Worm (Caenorhabditis elegans) whole organism, early embryonic: ENCODE measurements around the gene fipr-14.

ENCODE experiments used
- B0310.2 ChIP-seq: sonication (generic microtip); optimal IDR thresholded peaks from 2 replicates; lab custom pipeline; 2016; ENCODE audit warnings: mild to moderate bottlenecking, missing genetic modification characterization, missing compliant biosample characterization
- F13C5.2 ChIP-seq: sonication (generic microtip); optimal IDR thresholded peaks from 2 replicates; lab custom pipeline; 2017; ENCODE audit warnings: mild to moderate bottlenecking, missing genetic modification characterization, inconsistent platforms, missing compliant biosample characterization
- aly-1 ChIP-seq: sonication (generic microtip); optimal IDR thresholded peaks from 2 replicates; lab custom pipeline; 2016; ENCODE audit warnings: missing genetic modification characterization, missing compliant biosample characterization
- ama-1 ChIP-seq: fragments of 150-350 bp; optimal IDR thresholded peaks from 2 replicates; lab custom pipeline; 2014
- ceh-13 ChIP-seq: fragments of 200-800 bp; sonication (Bioruptor generic); optimal IDR thresholded peaks from 2 replicates; lab custom pipeline; 2018; ENCODE audit warnings: mild to moderate bottlenecking, missing genetic modification characterization, missing compliant biosample characterization
- ceh-36 ChIP-seq: sonication (generic microtip); optimal IDR thresholded peaks from 2 replicates; lab custom pipeline; 2016; ENCODE audit warnings: missing genetic modification characterization, inconsistent platforms, missing compliant biosample characterization
- ets-7 ChIP-seq: sonication (generic microtip); optimal IDR thresholded peaks from 2 replicates; lab custom pipeline; 2016; ENCODE audit warnings: missing genotype, missing genetic modification characterization, missing compliant biosample characterization
- flt-1 ChIP-seq: fragments of 200-800 bp; sonication (Bioruptor generic); IDR thresholded peaks from 2 replicates; pipeline ENCODE4 v1.3.6; 2022; ENCODE audit warnings: missing genetic modification characterization, missing compliant biosample characterization
- hmbx-1 ChIP-seq: sonication (generic microtip); optimal IDR thresholded peaks from 2 replicates; lab custom pipeline; 2016; ENCODE audit warnings: mild to moderate bottlenecking, missing genetic modification characterization, missing compliant biosample characterization
- hmg-4 ChIP-seq: fragments of 200-800 bp; sonication (Bioruptor generic); optimal IDR thresholded peaks from 2 replicates; lab custom pipeline; 2018; ENCODE audit warnings: mild to moderate bottlenecking, missing genetic modification characterization, missing compliant biosample characterization
- hnd-1 ChIP-seq: sonication (generic microtip); optimal IDR thresholded peaks from 2 replicates; lab custom pipeline; 2016; ENCODE audit warnings: missing genetic modification characterization, missing compliant biosample characterization
- pes-1 ChIP-seq: fragments of 200-800 bp; sonication (Bioruptor generic); IDR thresholded peaks from 2 replicates; pipeline ENCODE4 v1.3.6; 2022; ENCODE audit warnings: missing genetic modification reagents, missing genetic modification characterization, missing compliant biosample characterization
- scrt-1 ChIP-seq: fragments of 200-800 bp; sonication (Bioruptor generic); IDR thresholded peaks from 2 replicates; pipeline ENCODE4 v1.3.6; 2022; ENCODE audit warnings: missing genetic modification characterization, missing compliant biosample characterization
- sea-1 ChIP-seq: fragments of 200-800 bp; sonication (Bioruptor generic); conservative IDR thresholded peaks from 2 replicates; pipeline ENCODE4 v1.3.6; 2022; ENCODE audit warnings: missing genetic modification characterization, missing compliant biosample characterization
- tbx-11 ChIP-seq: fragments of 200-800 bp; sonication (Bioruptor generic); IDR thresholded peaks from 2 replicates; pipeline ENCODE4 v1.3.6; 2022; ENCODE audit warnings: missing genetic modification characterization, missing compliant biosample characterization
- tbx-37 ChIP-seq: fragments of 200-800 bp; sonication (Bioruptor generic); conservative IDR thresholded peaks from 2 replicates; pipeline ENCODE4 v1.3.6; 2022; ENCODE audit warnings: missing genetic modification reagents, missing genetic modification characterization, missing compliant biosample characterization
- tra-4 ChIP-seq: sonication (generic microtip); optimal IDR thresholded peaks from 2 replicates; lab custom pipeline; 2017; ENCODE audit warnings: missing genetic modification characterization, missing compliant biosample characterization

fipr-14 gene

DNA sequence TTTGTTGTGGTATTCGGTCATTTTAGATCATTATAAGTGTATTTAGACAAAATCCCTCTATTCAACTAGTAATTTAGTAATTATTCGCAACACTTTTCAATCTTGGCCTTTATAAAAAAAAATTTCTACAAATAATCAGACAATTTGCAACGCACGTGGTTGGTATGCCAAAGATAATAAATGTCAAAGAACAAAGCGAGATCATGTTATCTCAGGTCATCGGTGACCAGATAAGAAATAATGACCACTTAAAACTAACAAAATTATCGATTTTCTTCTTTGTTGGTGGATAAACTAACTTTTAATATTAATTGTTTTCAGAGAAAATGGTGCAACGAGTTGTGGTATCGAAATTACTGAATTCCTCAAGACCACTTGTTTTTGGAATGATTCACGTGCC lies 4.3 kb downstream of the fipr-14 start, which contains the start of gene F13E9.13:
Gene F13E9.13, plus strand, starts transcription at position 317 of the 400 bp plus-strand sequence.
- TF ChIP-seq ama-1 (lab: Kevin White, UChicago) (no peak), tbx-37 (GFP tag; lab: Robert Waterston, UW) (no peak), pes-1 (GFP tag; lab: Robert Waterston, UW) (no peak), hmbx-1 (tag; lab: Kevin White, UChicago) (no peak), ceh-36 (no peak)

DNA sequence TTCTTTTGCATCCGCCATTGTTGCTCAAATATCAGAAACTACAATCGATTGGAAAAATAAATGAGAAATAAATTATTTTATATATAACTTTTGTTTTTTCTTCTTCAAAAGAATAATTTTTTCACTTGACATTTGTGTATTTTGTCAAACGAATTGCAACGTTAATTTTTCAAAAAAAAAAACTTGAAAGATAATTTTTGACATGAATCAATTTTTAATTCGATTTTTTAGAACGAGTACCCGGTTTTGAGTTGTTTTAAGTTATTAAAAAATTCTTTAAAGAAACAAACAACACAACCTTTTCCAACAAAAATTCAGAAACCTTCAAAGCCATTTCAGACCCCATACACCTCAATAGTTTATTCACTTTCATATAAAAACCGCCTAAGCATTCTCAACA lies 7.3 kb downstream of the fipr-14 start, which contains the start of gene F13E9.5:
Gene F13E9.5, minus strand, starts transcription at position 101 of the 400 bp plus-strand sequence.
- no peak for TF ChIP-seq tbx-37 (GFP tag; lab: Robert Waterston, UW)
- TF ChIP-seq ceh-13 (GFP tag; lab: Kevin White, UChicago), result no peak
- TF ChIP-seq hmg-4 (GFP tag; lab: Kevin White, UChicago), result no peak
- TF ChIP-seq scrt-1 (GFP tag; lab: Robert Waterston, UW), result no peak
- no peak for TF ChIP-seq tbx-11 (GFP tag; lab: Robert Waterston, UW)
- TF ChIP-seq flt-1 (GFP tag; lab: Robert Waterston, UW), result no peak
- TF ChIP-seq hmbx-1 (tag; lab: Kevin White, UChicago), result no peak
- TF ChIP-seq ets-7 (tag; lab: Kevin White, UChicago), result no peak
- no peak for TF ChIP-seq ama-1 (lab: Kevin White, UChicago)
- no peak for TF ChIP-seq tra-4 (tag; lab: Kevin White, UChicago)
- no peak for TF ChIP-seq F13C5.2 (tag; lab: Kevin White, UChicago)
- TF ChIP-seq aly-1 (tag; lab: Kevin White, UChicago), result no peak

DNA sequence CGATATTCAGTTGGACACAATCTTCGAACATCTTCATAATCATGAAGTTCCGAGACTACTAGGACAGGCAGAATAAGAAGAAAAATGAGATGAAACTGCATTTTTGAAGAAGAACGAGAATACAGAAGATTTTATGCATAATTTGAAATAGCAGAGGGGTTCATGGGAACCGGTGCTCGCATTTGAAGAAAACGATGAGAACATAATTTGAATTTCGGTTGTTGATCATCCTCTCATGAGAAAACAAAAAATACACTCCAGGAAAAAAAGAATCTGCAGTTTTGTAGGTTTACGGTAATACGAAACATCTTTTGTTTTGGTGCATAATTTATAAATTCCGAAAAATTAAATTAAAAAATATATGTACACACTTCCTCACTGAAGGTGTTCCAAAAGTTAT lies 9.0 kb downstream of the fipr-14 start, which contains the start of gene srlf-11:
Gene srlf-11, minus strand, starts transcription at position 101 of the 400 bp plus-strand sequence.
- no peak for TF ChIP-seq sea-1 (GFP tag; lab: Robert Waterston, UW)
- TF ChIP-seq tbx-37 (GFP tag; lab: Robert Waterston, UW), result no peak
- no peak for TF ChIP-seq F13C5.2 (tag; lab: Kevin White, UChicago)
- no peak for TF ChIP-seq hmg-4 (GFP tag; lab: Kevin White, UChicago)
- TF ChIP-seq tbx-11 (GFP tag; lab: Robert Waterston, UW), result no peak
- TF ChIP-seq B0310.2 (tag; lab: Kevin White, UChicago), result no peak
- no peak for TF ChIP-seq ceh-13 (GFP tag; lab: Kevin White, UChicago)
- TF ChIP-seq pes-1 (GFP tag; lab: Robert Waterston, UW), result no peak
- no peak for TF ChIP-seq hnd-1 (tag; lab: Kevin White, UChicago)
- no peak for TF ChIP-seq scrt-1 (GFP tag; lab: Robert Waterston, UW)
- no peak for TF ChIP-seq ets-7 (tag; lab: Kevin White, UChicago)
- TF ChIP-seq aly-1 (tag; lab: Kevin White, UChicago), result no peak
- no peak for TF ChIP-seq hmbx-1 (tag; lab: Kevin White, UChicago)
- no peak for TF ChIP-seq tra-4 (tag; lab: Kevin White, UChicago)
- no peak for TF ChIP-seq ceh-36
- no peak for TF ChIP-seq ama-1 (lab: Kevin White, UChicago)
- no peak for TF ChIP-seq flt-1 (GFP tag; lab: Robert Waterston, UW)

DNA sequence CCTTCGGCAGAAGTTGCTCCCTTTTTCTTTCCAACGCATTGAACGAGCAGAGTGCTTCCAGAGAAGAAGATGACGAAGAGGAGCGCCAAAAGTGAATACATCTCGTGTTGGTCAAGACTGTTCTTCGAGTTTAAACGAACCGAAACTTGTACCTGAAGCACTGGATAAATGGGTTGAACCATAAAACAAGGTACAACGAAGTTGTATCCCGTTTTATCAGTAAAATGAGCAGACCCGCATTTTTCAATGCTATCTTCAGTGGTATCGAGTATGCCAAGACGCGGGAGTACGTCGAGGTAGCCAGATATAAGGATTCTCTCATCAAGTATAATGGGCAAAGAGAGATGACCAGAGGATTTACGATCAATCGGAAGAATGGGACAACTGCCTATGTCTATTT lies 10.3 kb downstream of the fipr-14 start, which contains the start of gene F13E9.16:
Gene F13E9.16, minus strand, starts transcription at position 101 of the 400 bp plus-strand sequence.
- TF ChIP-seq tra-4 (tag; lab: Kevin White, UChicago) (no peak), hmbx-1 (tag; lab: Kevin White, UChicago) (no peak), hmg-4 (GFP tag; lab: Kevin White, UChicago) (no peak), tbx-37 (GFP tag; lab: Robert Waterston, UW) (no peak), F13C5.2 (tag; lab: Kevin White, UChicago) (no peak), B0310.2 (tag; lab: Kevin White, UChicago) (no peak), tbx-11 (GFP tag; lab: Robert Waterston, UW) (no peak), sea-1 (GFP tag; lab: Robert Waterston, UW) (no peak)

DNA sequence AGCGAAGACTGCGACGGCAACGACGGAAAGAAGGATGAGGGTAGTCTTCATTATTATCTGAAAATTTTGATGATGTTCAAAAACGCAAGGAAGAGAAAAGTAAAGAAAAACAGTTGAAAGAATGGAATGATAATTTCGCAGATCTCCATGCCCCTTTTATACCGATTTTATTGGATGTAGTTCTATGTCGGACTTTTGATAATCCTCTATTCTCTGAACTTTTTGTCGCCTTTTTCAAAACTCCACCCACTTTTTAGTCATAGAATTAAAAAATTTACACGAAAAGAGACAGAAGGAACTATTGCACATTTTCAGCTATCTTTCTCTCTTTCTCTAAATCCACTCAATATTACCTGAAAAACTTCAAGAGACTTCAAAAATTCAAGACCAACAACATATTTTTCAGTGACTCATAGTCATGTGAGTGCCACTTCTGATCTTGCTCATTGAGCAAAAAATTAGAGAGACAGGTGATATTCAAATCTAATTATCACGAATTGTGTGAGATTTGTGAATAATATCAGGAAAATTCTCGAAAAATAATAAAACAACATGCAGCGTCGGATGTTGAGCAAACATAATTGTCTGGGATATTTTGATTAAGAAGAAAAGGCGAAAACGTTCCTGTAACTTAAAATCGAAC lies 13.0 kb downstream of the fipr-14 start, which contains the start of gene F13E9.15:
Gene F13E9.15, minus strand, starts transcription at position 51 of the 643 bp plus-strand sequence.
- no peak for TF ChIP-seq tbx-11 (GFP tag; lab: Robert Waterston, UW)
- TF ChIP-seq hmg-4 (GFP tag; lab: Kevin White, UChicago), result no peak
- no peak for TF ChIP-seq tra-4 (tag; lab: Kevin White, UChicago)
- no peak for TF ChIP-seq ama-1 (lab: Kevin White, UChicago)
- TF ChIP-seq pes-1 (GFP tag; lab: Robert Waterston, UW), result no peak
- TF ChIP-seq scrt-1 (GFP tag; lab: Robert Waterston, UW), result no peak
- no peak for TF ChIP-seq sea-1 (GFP tag; lab: Robert Waterston, UW)
- no peak for TF ChIP-seq hmbx-1 (tag; lab: Kevin White, UChicago)
- TF ChIP-seq ceh-36, result no peak
- no peak for TF ChIP-seq F13C5.2 (tag; lab: Kevin White, UChicago)
- TF ChIP-seq B0310.2 (tag; lab: Kevin White, UChicago), result no peak
- no peak for TF ChIP-seq aly-1 (tag; lab: Kevin White, UChicago)
- no peak for TF ChIP-seq ets-7 (tag; lab: Kevin White, UChicago)
- TF ChIP-seq flt-1 (GFP tag; lab: Robert Waterston, UW), result no peak
- TF ChIP-seq hnd-1 (tag; lab: Kevin White, UChicago), result no peak
- TF ChIP-seq ceh-13 (GFP tag; lab: Kevin White, UChicago), result no peak
- TF ChIP-seq tbx-37 (GFP tag; lab: Robert Waterston, UW), result no peak

DNA sequence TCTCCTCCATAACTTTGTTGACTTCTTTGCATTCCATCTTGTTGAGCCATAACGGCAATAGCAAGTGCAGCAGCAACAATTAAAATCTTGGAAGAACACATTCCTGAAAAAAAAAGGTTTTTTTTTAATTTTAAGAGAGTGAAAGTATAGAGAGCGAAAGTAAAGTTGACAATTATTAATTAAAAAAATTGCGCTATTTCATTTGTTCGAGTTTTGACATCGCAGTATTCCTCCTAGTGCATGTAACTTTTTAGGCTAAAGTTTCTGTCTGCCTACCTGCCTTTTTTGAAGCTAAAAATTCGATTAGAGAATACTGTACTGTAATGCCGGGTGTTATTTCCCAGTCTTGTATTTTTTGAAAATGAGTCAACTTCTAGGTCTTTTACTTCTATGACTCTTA lies 15.0 kb downstream of the fipr-14 start, which contains the start of gene srlf-12:
Gene srlf-12, minus strand, starts transcription at position 101 of the 400 bp plus-strand sequence.
- TF ChIP-seq pes-1 (GFP tag; lab: Robert Waterston, UW) (no peak), ama-1 (lab: Kevin White, UChicago) (no peak), B0310.2 (tag; lab: Kevin White, UChicago) (no peak), ceh-13 (GFP tag; lab: Kevin White, UChicago) (no peak), aly-1 (tag; lab: Kevin White, UChicago) (no peak), hmbx-1 (tag; lab: Kevin White, UChicago) (no peak), hnd-1 (tag; lab: Kevin White, UChicago) (no peak), sea-1 (GFP tag; lab: Robert Waterston, UW) (no peak), tra-4 (tag; lab: Kevin White, UChicago) (no peak), ceh-36 (no peak), tbx-37 (GFP tag; lab: Robert Waterston, UW) (no peak), tbx-11 (GFP tag; lab: Robert Waterston, UW) (no peak), F13C5.2 (tag; lab: Kevin White, UChicago) (no peak), ets-7 (tag; lab: Kevin White, UChicago) (no peak), flt-1 (GFP tag; lab: Robert Waterston, UW) (no peak), hmg-4 (GFP tag; lab: Kevin White, UChicago) (no peak), scrt-1 (GFP tag; lab: Robert Waterston, UW) (no peak)
